Fruit fly (Drosophila melanogaster) whole organism, embryonic: ENCODE data around the gene Shaw.

ENCODE experiments used
- Ada2b ChIP-seq: fragments of 200-800 bp; sonication (Bioruptor generic); IDR thresholded peaks from 2 replicates; pipeline ENCODE4 v1.3.6; 2022; ENCODE audit warnings: missing biosample characterization, missing genetic modification characterization
- Awh ChIP-seq: fragments of 200-800 bp; sonication (Bioruptor generic); IDR thresholded peaks from 2 replicates; pipeline ENCODE4, ENCODE4 v1.3.6; 2022; ENCODE audit warnings: missing biosample characterization, missing genetic modification characterization
- BEAF-32 ChIP-seq: fragments of 200-800 bp; sonication (Bioruptor generic); optimal IDR thresholded peaks from 3 replicates; lab custom pipeline; 2017; ENCODE audit warnings: missing biosample characterization, missing genetic modification characterization, mild to moderate bottlenecking, moderate library complexity, missing genetic modification reagents
- Bdp1 ChIP-seq: fragments of 200-800 bp; sonication (Bioruptor generic); optimal IDR thresholded peaks from 3 replicates; lab custom pipeline; 2016; ENCODE audit warnings: missing biosample characterization, missing genetic modification characterization
- CG10267 ChIP-seq: fragments of 200-800 bp; sonication (Bioruptor generic); optimal IDR thresholded peaks from 2 replicates; lab custom pipeline; 2018; ENCODE audit warnings: missing biosample characterization, mild to moderate bottlenecking, missing genetic modification characterization, moderate library complexity
- CG11456 ChIP-seq: fragments of 200-800 bp; sonication (Bioruptor generic); IDR thresholded peaks from 3 replicates; pipeline ENCODE4 v1.3.6; 2022; ENCODE audit warnings: missing biosample characterization, missing genetic modification characterization
- CG12942 ChIP-seq: fragments of 200-800 bp; sonication (Bioruptor generic); optimal IDR thresholded peaks from 3 replicates; lab custom pipeline; 2016; ENCODE audit warnings: missing biosample characterization, missing genetic modification characterization
- CG13624 ChIP-seq: fragments of 200-800 bp; sonication (Bioruptor generic); optimal IDR thresholded peaks from 2 replicates; lab custom pipeline; 2016; ENCODE audit warnings: missing biosample characterization, missing genetic modification characterization
- CG13775 ChIP-seq: fragments of 200-800 bp; sonication (Bioruptor generic); optimal IDR thresholded peaks from 3 replicates; lab custom pipeline; 2017; ENCODE audit warnings: missing biosample characterization, mild to moderate bottlenecking, missing genetic modification characterization
- CG14965 ChIP-seq: fragments of 200-800 bp; sonication (Bioruptor generic); optimal IDR thresholded peaks from 2 replicates; lab custom pipeline; 2016; ENCODE audit warnings: missing biosample characterization, missing genetic modification characterization, borderline replicate concordance
- CG15601 ChIP-seq: fragments of 200-800 bp; sonication (Bioruptor generic); optimal IDR thresholded peaks from 3 replicates; lab custom pipeline; 2019; ENCODE audit warnings: missing biosample characterization, mild to moderate bottlenecking, missing genetic modification characterization, moderate library complexity
- CG16815 ChIP-seq: fragments of 200-800 bp; sonication (Bioruptor generic); optimal IDR thresholded peaks from 3 replicates; lab custom pipeline; 2017; ENCODE audit warnings: missing biosample characterization, mild to moderate bottlenecking, missing genetic modification characterization
- CG2199 ChIP-seq: fragments of 200-800 bp; sonication (Bioruptor generic); IDR thresholded peaks from 3 replicates; pipeline ENCODE4 v1.3.6; 2022; ENCODE audit warnings: missing biosample characterization, missing genetic modification characterization
- CG3838 ChIP-seq: fragments of 200-800 bp; sonication (Bioruptor generic); optimal IDR thresholded peaks from 3 replicates; lab custom pipeline; 2016; ENCODE audit warnings: missing biosample characterization, missing genetic modification characterization
- CG3847 ChIP-seq: fragments of 200-800 bp; sonication (Bioruptor generic); IDR thresholded peaks from 2 replicates; pipeline ENCODE4 v1.3.6; 2022; ENCODE audit warnings: missing biosample characterization, missing genetic modification characterization
- CG4360 ChIP-seq: fragments of 200-800 bp; sonication (Bioruptor generic); IDR thresholded peaks from 2 replicates; pipeline ENCODE4 v1.3.6; 2022; ENCODE audit warnings: missing biosample characterization, missing genetic modification characterization
- CG6254 ChIP-seq: fragments of 200-800 bp; sonication (Bioruptor generic); optimal IDR thresholded peaks from 3 replicates; lab custom pipeline; 2017; ENCODE audit warnings: mild to moderate bottlenecking, missing biosample characterization, missing genetic modification reagents, missing genetic modification characterization
- CG6654 ChIP-seq: fragments of 200-800 bp; sonication (Bioruptor generic); optimal IDR thresholded peaks from 2 replicates; lab custom pipeline; 2017; ENCODE audit warnings: missing biosample characterization, mild to moderate bottlenecking, missing genetic modification characterization
- CG6683 ChIP-seq: fragments of 200-800 bp; sonication (Bioruptor generic); optimal IDR thresholded peaks from 2 replicates; lab custom pipeline; 2017; ENCODE audit warnings: missing biosample characterization, mild to moderate bottlenecking, missing genetic modification characterization, missing genetic modification reagents
- CG6854 ChIP-seq: fragments of 200-800 bp; sonication (Bioruptor generic); optimal IDR thresholded peaks from 3 replicates; lab custom pipeline; 2017; ENCODE audit warnings: missing biosample characterization, mild to moderate bottlenecking, missing genetic modification characterization
- CG7786 ChIP-seq: fragments of 200-800 bp; sonication (Bioruptor generic); optimal IDR thresholded peaks from 2 replicates; lab custom pipeline; 2016; ENCODE audit warnings: missing biosample characterization, missing genetic modification characterization
- CG8388 ChIP-seq: fragments of 200-800 bp; sonication (Bioruptor generic); optimal IDR thresholded peaks from 2 replicates; lab custom pipeline; 2019; ENCODE audit warnings: missing biosample characterization, mild to moderate bottlenecking, missing genetic modification characterization, moderate library complexity
- CG9609 ChIP-seq: fragments of 200-800 bp; sonication (Bioruptor generic); optimal IDR thresholded peaks from 3 replicates; lab custom pipeline; 2016; ENCODE audit warnings: missing biosample characterization, missing genetic modification characterization
- Dfd ChIP-seq, 2 experiments: fragments of >200 bp; optimal IDR thresholded peaks; 2 replicates each; lab custom pipeline; 2017; ENCODE audit warnings: missing biosample characterization in 2 of 2, missing genetic modification characterization in 2 of 2
- ERR ChIP-seq: fragments of 200-800 bp; sonication (Bioruptor generic); optimal IDR thresholded peaks from 2 replicates; lab custom pipeline; 2016; ENCODE audit warnings: missing biosample characterization, missing genetic modification characterization
- HLH3B ChIP-seq: fragments of 200-800 bp; sonication (Bioruptor generic); IDR thresholded peaks from 2 replicates; pipeline ENCODE4 v1.3.6; 2022; ENCODE audit warnings: missing biosample characterization, missing genetic modification characterization
- Jarid2 ChIP-seq: fragments of 200-800 bp; sonication (Bioruptor generic); optimal IDR thresholded peaks from 3 replicates; lab custom pipeline; 2017; ENCODE audit warnings: mild to moderate bottlenecking, missing biosample characterization, missing genetic modification reagents, missing genetic modification characterization
- Max ChIP-seq: fragments of 200-800 bp; sonication (Bioruptor generic); optimal IDR thresholded peaks from 2 replicates; lab custom pipeline; 2016; ENCODE audit warnings: missing biosample characterization, mild to moderate bottlenecking, missing genetic modification characterization
- NC2β ChIP-seq: fragments of 200-800 bp; sonication (Bioruptor generic); optimal IDR thresholded peaks from 2 replicates; lab custom pipeline; 2016; ENCODE audit warnings: missing biosample characterization, missing genetic modification characterization
- Rfx ChIP-seq: fragments of 200-800 bp; sonication (Bioruptor generic); IDR thresholded peaks from 2 replicates; pipeline ENCODE4 v1.3.6; 2022; ENCODE audit warnings: missing biosample characterization, missing genetic modification characterization
- Sox102F ChIP-seq: fragments of 200-800 bp; sonication (Bioruptor generic); optimal IDR thresholded peaks from 2 replicates; lab custom pipeline; 2018; ENCODE audit warnings: missing biosample characterization, mild to moderate bottlenecking, missing genetic modification characterization, moderate library complexity
- Stat92E ChIP-seq, 3 experiments: fragments of >200 bp in 2 of 3; fragments of 200-800 bp in 1 of 3; sonication (Bioruptor generic) in 1 of 3; optimal IDR thresholded peaks; 2 replicates each; lab custom pipeline; 2017 to 2019; ENCODE audit warnings: missing biosample characterization in 3 of 3, missing genetic modification characterization in 3 of 3, mild to moderate bottlenecking in 1 of 3, moderate library complexity in 1 of 3
- Xbp1 ChIP-seq: fragments of 200-800 bp; sonication (Bioruptor generic); optimal IDR thresholded peaks from 3 replicates; lab custom pipeline; 2016; ENCODE audit warnings: missing biosample characterization, mild to moderate bottlenecking, missing genetic modification characterization
- ab ChIP-seq: fragments of 200-800 bp; sonication (Bioruptor generic); optimal IDR thresholded peaks from 2 replicates; lab custom pipeline; 2016; ENCODE audit warnings: missing biosample characterization, missing genetic modification characterization
- amos ChIP-seq: fragments of 200-800 bp; sonication (Bioruptor generic); IDR thresholded peaks from 2 replicates; pipeline ENCODE4 v1.3.6; 2022; ENCODE audit warnings: missing biosample characterization, missing genetic modification characterization; ENCODE audit not compliant: partially characterized antibody
- ato ChIP-seq: fragments of 200-800 bp; sonication (Bioruptor generic); IDR thresholded peaks from 2 replicates; pipeline ENCODE4 v1.3.6; 2022; ENCODE audit warnings: missing biosample characterization, missing genetic modification characterization; ENCODE audit not compliant: partially characterized antibody
- bbx ChIP-seq: fragments of 200-800 bp; sonication (Bioruptor generic); IDR thresholded peaks from 2 replicates; pipeline ENCODE4 v1.3.6; 2022; ENCODE audit warnings: missing biosample characterization, missing genetic modification characterization; ENCODE audit not compliant: partially characterized antibody
- bsh ChIP-seq, 2 experiments: fragments of 200-800 bp; sonication (Bioruptor generic); optimal IDR thresholded peaks; 2 replicates each; lab custom pipeline; 2017 to 2018; ENCODE audit warnings: mild to moderate bottlenecking in 2 of 2, missing biosample characterization in 2 of 2, missing genetic modification characterization in 2 of 2, moderate library complexity in 1 of 2
- crc ChIP-seq: fragments of 200-800 bp; sonication (Bioruptor generic); optimal IDR thresholded peaks from 2 replicates; lab custom pipeline; 2016; ENCODE audit warnings: missing biosample characterization, missing genetic modification characterization
- emc ChIP-seq: fragments of 200-800 bp; sonication (Bioruptor generic); optimal IDR thresholded peaks from 2 replicates; lab custom pipeline; 2016; ENCODE audit warnings: missing biosample characterization, missing genetic modification characterization
- gce ChIP-seq: fragments of 200-800 bp; sonication (Bioruptor generic); IDR thresholded peaks from 3 replicates; pipeline ENCODE4 v1.3.6; 2022; ENCODE audit warnings: missing biosample characterization, missing genetic modification characterization
- gcm ChIP-seq: fragments of 200-800 bp; sonication (Bioruptor generic); optimal IDR thresholded peaks from 2 replicates; lab custom pipeline; 2019; ENCODE audit warnings: missing biosample characterization, mild to moderate bottlenecking, missing genetic modification characterization, moderate library complexity
- gfzf ChIP-seq: fragments of 200-800 bp; sonication (Bioruptor generic); optimal IDR thresholded peaks from 2 replicates; lab custom pipeline; 2016; ENCODE audit warnings: missing biosample characterization, mild to moderate bottlenecking, missing genetic modification characterization, moderate library complexity
- gro ChIP-seq: fragments of 200-800 bp; sonication (Bioruptor generic); optimal IDR thresholded peaks from 2 replicates; lab custom pipeline; 2016; ENCODE audit warnings: missing biosample characterization, missing genetic modification characterization
- gsb ChIP-seq: fragments of 200-800 bp; sonication (Bioruptor generic); IDR thresholded peaks from 2 replicates; pipeline ENCODE4 v1.3.6; 2022; ENCODE audit warnings: missing biosample characterization, missing genetic modification characterization
- psq ChIP-seq: fragments of 200-800 bp; sonication (Bioruptor generic); optimal IDR thresholded peaks from 2 replicates; lab custom pipeline; 2017; ENCODE audit warnings: missing biosample characterization, missing genetic modification characterization
- seq ChIP-seq: fragments of 200-800 bp; sonication (Bioruptor generic); IDR thresholded peaks from 2 replicates; pipeline ENCODE4 v1.3.6; 2022; ENCODE audit warnings: missing biosample characterization, missing genetic modification characterization
- slou ChIP-seq: fragments of 200-800 bp; sonication (Bioruptor generic); optimal IDR thresholded peaks from 3 replicates; lab custom pipeline; 2016; ENCODE audit warnings: missing biosample characterization, missing genetic modification characterization
- slp2 ChIP-seq: fragments of 200-800 bp; sonication (Bioruptor generic); optimal IDR thresholded peaks from 2 replicates; lab custom pipeline; 2016; ENCODE audit warnings: missing biosample characterization, missing genetic modification characterization
- vnd ChIP-seq: fragments of 200-800 bp; sonication (Bioruptor generic); IDR thresholded peaks from 3 replicates; pipeline ENCODE4 v1.3.6; 2022; ENCODE audit warnings: missing biosample characterization, missing genetic modification characterization; ENCODE audit not compliant: partially characterized antibody
- zfh1 ChIP-seq: fragments of 200-800 bp; sonication (Bioruptor generic); IDR thresholded peaks from 3 replicates; pipeline ENCODE4 v1.3.6; 2022; ENCODE audit warnings: missing biosample characterization, missing genetic modification characterization

Gene Shaw

DNA sequence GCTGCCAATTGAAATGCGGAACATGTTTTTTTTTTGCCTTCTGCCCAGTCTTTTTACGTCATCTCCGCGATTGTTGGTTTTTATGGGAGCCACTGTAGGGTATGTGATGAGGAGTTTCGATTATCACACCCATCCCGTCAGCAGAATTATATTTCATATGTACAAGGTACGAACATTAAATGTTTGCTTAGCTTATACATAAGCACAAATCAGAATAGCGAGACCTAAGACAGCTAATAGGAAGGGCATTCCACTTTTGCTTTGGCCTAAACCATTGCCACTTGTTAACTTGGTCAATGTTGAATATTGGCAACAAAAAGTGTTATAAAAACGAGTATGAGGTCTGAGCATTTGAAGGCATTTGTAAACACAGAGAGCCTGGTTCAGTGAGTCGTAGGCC, 14.7 kb upstream of the Shaw start, which contains the start of gene CG2816 (continued):
- TF ChIP-seq Xbp1 (peak; percentile 27), CG11456 (GFP tag; lab: Robert Waterston, UW) (peak; percentile 95; the same call in 2 of the 3 replicates), CG16815 (GFP tag; lab: Kevin White, UChicago) (peak; percentile 56), crc (GFP tag; lab: Kevin White, UChicago) (peak; percentile 71), zfh1 (peak; percentile 65; the same call in 2 of the 3 replicates), CG6654 (GFP tag; lab: Kevin White, UChicago) (no peak), BEAF-32 (GFP tag; lab: Kevin White, UChicago) (no peak), CG2199 (GFP tag; lab: Robert Waterston, UW) (no peak), amos (GFP tag; lab: Robert Waterston, UW) (no peak), CG3838 (GFP tag; lab: Kevin White, UChicago) (no peak), ab (GFP tag; lab: Kevin White, UChicago) (peak; percentile 47), seq (GFP tag; lab: Robert Waterston, UW) (peak; percentile 47), bsh (GFP tag; optimal IDR thresholded peaks at IDR 0.05; lab: Kevin White, UChicago) (no peak), Sox102F (GFP tag; lab: Kevin White, UChicago) (peak; percentile 23), ERR (GFP tag; lab: Kevin White, UChicago) (no peak), CG9609 (GFP tag; lab: Kevin White, UChicago) (peak; percentile 77), CG12942 (GFP tag; lab: Kevin White, UChicago) (peak; percentile 42), Stat92E (GFP tag; optimal IDR thresholded peaks at IDR 0.05; lab: Kevin White, UChicago) (no peak), CG15601 (tag; lab: Kevin White, UChicago) (peak; percentile 8), CG13775 (peak; percentile 26), Jarid2 (no peak), Rfx (GFP tag; lab: Robert Waterston, UW) (peak; percentile 98), bbx (GFP tag; lab: Robert Waterston, UW) (no peak), gro (GFP tag; lab: Kevin White, UChicago) (peak; percentile 96), vnd (GFP tag; lab: Robert Waterston, UW) (no peak), Awh (GFP tag; lab: Robert Waterston, UW) (no peak), CG7786 (GFP tag; lab: Kevin White, UChicago) (peak; percentile 89), slou (GFP tag; lab: Kevin White, UChicago) (peak; percentile 14), gce (GFP tag; lab: Robert Waterston, UW) (peak; percentile 27; the same call in 1 of the 3 replicates), emc (no peak), gsb (GFP tag; lab: Robert Waterston, UW) (0 out of 2 replicates have a peak, but pooled peaks have one; percentile 17), gcm (GFP tag; lab: Kevin White, UChicago) (no peak), Dfd (GFP tag; optimal IDR thresholded peaks at IDR 0.05; lab: Kevin White, UChicago) (no peak), CG13624 (GFP tag; lab: Kevin White, UChicago) (no peak), CG10267 (tag; lab: Kevin White, UChicago) (peak; percentile 19), CG6683 (GFP tag; lab: Kevin White, UChicago) (no peak), ato (GFP tag; lab: Robert Waterston, UW) (no peak), HLH3B (GFP tag; lab: Robert Waterston, UW) (peak; percentile 57), psq (GFP tag; lab: Kevin White, UChicago) (peak; percentile 18), CG14965 (GFP tag; lab: Kevin White, UChicago) (no peak), gfzf (GFP tag; lab: Kevin White, UChicago) (no peak), Bdp1 (GFP tag; lab: Kevin White, UChicago) (no peak), CG6854 (no peak), Ada2b (GFP tag; lab: Robert Waterston, UW) (peak; percentile 49), CG3847 (peak; percentile 89), CG6254 (no peak), slp2 (GFP tag; lab: Kevin White, UChicago) (peak; percentile 63), CG4360 (no peak), CG8388 (GFP tag; lab: Kevin White, UChicago) (no peak), NC2β (GFP tag; lab: Kevin White, UChicago) (no peak), Max (GFP tag; lab: Kevin White, UChicago) (no peak)
